Worm (Caenorhabditis elegans) whole organism, L4/young adult: Measurements from ENCODE around the gene Y26G10.1.

Experiments
- W03F9.2 ChIP-seq: fragments of 150-350 bp; optimal IDR thresholded peaks from 2 replicates; lab custom pipeline; 2014; ENCODE audit warnings: missing biosample characterization, missing genetic modification characterization
- dao-5 ChIP-seq: sonication (generic microtip); optimal IDR thresholded peaks from 2 replicates; lab custom pipeline; 2016; ENCODE audit warnings: missing genotype, missing genetic modification characterization, moderate library complexity, missing compliant biosample characterization
- him-1 ChIP-seq: sonication (generic microtip); optimal IDR thresholded peaks from 2 replicates; lab custom pipeline; 2016; ENCODE audit warnings: missing genotype, missing genetic modification reagents, missing genetic modification characterization, missing compliant biosample characterization

Gene Y26G10.1

ce11 chrV:17668531-17668930 is 27.2 kb downstream of the Y26G10.1 start, which contains the start of gene str-89:
str-89 (plus strand) TSS chrV:17668831.
- no peak for TF ChIP-seq him-1 (tag; lab: Kevin White, UChicago)

ce11 chrV:17667676-17668075 is 28.0 kb downstream of the Y26G10.1 start, which contains the start of gene F59A1.12:
F59A1.12 (minus strand) TSS chrV:17667776.
- no peak for TF ChIP-seq dao-5
- no peak for TF ChIP-seq W03F9.2 (tag; lab: Kevin White, UChicago)
- no peak for TF ChIP-seq him-1 (tag; lab: Kevin White, UChicago)

DNA sequence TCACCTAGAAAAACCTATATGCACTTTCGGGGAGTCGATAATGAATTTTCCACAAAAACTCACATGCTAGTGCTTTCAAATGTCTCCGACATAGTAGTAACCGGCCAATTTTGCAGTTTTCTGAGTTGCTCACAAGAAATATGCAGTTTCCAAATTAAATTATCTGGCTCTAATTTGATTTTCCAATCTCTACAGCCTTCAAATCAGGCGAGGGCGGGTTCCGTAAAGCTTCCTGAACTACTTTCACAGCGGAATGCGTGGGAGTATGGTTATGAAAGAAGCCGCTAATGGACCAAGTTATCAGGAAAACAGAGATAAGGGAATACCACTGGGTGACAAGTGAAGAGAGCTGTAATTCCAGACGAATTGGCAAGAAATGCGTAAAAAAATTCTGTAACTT is 29.8 kb downstream of the Y26G10.1 start, which contains the start of gene F59A1.11:
Gene F59A1.11, minus strand, starts transcription at position 101 of the 400 bp plus-strand sequence.
- TF ChIP-seq W03F9.2 (tag; lab: Kevin White, UChicago) (no peak), him-1 (tag; lab: Kevin White, UChicago) (no peak), dao-5 (no peak)

DNA sequence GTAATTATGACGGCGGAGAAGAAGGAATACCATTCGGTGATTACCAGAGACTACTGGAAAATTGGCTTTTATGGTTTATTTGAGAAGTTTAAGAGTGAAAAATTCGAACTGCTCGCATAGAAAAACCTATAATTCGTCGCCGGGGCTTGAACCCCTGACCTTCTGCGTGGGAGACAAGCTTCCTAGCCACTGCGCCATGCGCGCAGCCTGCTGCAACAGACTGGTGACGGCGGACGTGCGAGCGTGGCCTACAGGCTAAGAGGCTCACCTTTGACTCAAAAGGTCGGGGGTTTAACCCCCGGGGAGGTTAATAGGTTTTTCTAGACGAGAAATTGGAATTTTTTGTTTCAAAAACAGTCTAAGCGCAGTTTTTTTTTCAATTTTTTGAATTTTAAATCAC is 31.3 kb downstream of the Y26G10.1 start:
- TF ChIP-seq dao-5 (no peak), W03F9.2 (tag; lab: Kevin White, UChicago) (no peak), him-1 (tag; lab: Kevin White, UChicago) (no peak)

DNA sequence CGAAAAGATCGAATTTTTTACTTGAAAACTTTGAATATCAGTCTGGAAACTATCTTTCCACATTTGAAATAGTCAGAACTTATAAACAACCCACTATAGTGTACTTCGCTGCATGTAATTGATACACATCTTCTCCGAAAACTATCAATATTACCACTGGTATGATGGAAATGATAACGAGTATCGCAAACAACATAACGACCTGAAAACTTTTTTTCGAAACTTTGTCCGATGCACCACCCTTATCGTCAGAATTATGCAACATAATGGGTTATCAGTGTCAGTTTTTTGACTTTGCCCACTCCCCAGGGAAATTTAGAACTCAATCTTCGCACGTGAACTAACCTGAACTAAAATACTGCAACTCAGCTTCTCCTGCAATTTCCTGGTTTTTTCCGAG is 33.4 kb downstream of the Y26G10.1 start:
- TF ChIP-seq him-1 (tag; lab: Kevin White, UChicago), result no peak
- TF ChIP-seq W03F9.2 (tag; lab: Kevin White, UChicago), result no peak
- no peak for TF ChIP-seq dao-5

DNA sequence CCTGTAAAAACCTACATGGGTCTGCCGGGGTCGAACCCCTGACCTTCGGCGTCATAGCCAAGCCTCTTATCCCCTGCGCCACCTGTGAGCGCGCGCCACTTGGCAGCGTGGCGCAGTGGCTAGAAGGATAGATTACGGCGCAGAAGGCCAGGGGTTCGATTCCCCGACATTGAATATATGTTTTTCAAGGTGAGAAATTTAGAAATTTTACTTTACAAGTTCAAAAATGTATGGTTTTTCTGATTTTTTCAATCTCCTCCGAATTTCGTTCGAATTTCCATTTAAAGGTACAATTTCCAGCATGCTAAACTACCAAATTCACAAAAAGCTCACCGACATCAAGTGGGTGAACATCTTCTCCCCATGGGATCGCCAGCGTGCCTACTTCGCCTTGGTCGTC is 35.7 kb downstream of the Y26G10.1 start, which contains the start of gene dgat-2:
Gene dgat-2, plus strand, starts transcription at position 301 of the 400 bp plus-strand sequence.
- TF ChIP-seq W03F9.2 (tag; lab: Kevin White, UChicago), result no peak
- TF ChIP-seq dao-5, result no peak
- no peak for TF ChIP-seq him-1 (tag; lab: Kevin White, UChicago)

ce11 chrV:17659228-17659627 is 36.5 kb downstream of the Y26G10.1 start, which contains the start of gene fbxa-108:
fbxa-108 (minus strand) TSS chrV:17659385.
- TF ChIP-seq dao-5 (no peak), him-1 (tag; lab: Kevin White, UChicago) (no peak), W03F9.2 (tag; lab: Kevin White, UChicago) (no peak)

ce11 chrV:17658824-17659223 is 36.9 kb downstream of the Y26G10.1 start:
- no peak for TF ChIP-seq W03F9.2 (tag; lab: Kevin White, UChicago)
- no peak for TF ChIP-seq dao-5
- no peak for TF ChIP-seq him-1 (tag; lab: Kevin White, UChicago)

- TF ChIP-seq him-1 (tag; lab: Kevin White, UChicago) (no peak), W03F9.2 (tag; lab: Kevin White, UChicago) (no peak), dao-5 (no peak)
Measured at ce11 chrV:17655205-17655604, 40.5 kb downstream of the Y26G10.1 start.

DNA sequence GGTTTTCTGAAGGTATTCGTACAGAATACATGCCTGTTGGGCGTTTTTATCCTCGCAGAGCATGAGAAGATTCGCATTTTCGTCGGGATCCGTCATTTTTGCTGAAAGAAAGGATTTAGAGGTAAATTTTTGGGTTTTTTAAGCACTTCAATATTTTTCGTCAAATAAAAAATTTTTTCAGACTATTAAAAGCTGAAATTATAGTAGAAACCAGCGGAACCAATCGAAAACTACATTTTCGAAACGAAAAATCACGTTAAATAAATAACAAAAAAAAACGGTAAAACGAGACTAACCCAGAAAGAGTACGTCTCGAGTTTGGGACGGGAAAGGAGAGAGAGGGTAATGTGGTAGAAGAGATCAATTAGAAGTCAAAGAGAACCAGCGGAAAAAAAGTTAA is 45.3 kb downstream of the Y26G10.1 start, which contains the start of gene fbxa-192:
Gene fbxa-192, minus strand, starts transcription at position 101 of the 400 bp plus-strand sequence.
- TF ChIP-seq him-1 (tag; lab: Kevin White, UChicago), result no peak
- no peak for TF ChIP-seq dao-5
- TF ChIP-seq W03F9.2 (tag; lab: Kevin White, UChicago), result no peak
